Fruit fly (Drosophila melanogaster): Measurements from ENCODE around the gene AP-1sigma.

DNA sequence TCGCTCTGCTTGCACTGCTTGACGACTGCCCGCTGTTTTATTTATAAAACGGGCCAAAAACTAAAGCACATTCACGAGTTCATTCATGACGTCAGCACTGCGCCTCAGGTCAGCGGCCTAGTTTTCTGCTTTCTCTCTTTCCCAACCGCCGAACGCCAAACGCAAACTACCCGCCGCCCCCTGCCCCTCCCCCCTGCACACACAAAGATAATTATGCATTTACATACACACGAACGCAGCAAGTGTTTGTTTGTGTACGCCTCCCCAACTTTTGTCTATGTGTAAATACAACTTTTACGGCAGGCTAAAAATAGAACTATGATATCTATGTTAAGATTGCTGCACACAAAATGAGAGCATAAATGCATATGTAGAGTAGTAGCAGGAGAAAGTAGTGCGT lies 12.8 kb downstream of the AP-1sigma start:
- TF ChIP-seq CG8159 (tag; optimal IDR thresholded peaks at IDR 0.05) (no peak), CG10348 (GFP tag; IDR thresholded peaks at IDR 0.05) (no peak), Pif1A (GFP tag; optimal IDR thresholded peaks at IDR 0.05) (no peak), gl (tag; optimal IDR thresholded peaks at IDR 0.05) (no peak), CG15710 (tag; optimal IDR thresholded peaks at IDR 0.05) (no peak), rn (GFP tag; IDR thresholded peaks at IDR 0.05) (no peak), Snoo (tag; optimal IDR thresholded peaks at IDR 0.05) (no peak)
